5 worm cellular contexts compared by ENCODE assay signal in the genomic region with DNA sequence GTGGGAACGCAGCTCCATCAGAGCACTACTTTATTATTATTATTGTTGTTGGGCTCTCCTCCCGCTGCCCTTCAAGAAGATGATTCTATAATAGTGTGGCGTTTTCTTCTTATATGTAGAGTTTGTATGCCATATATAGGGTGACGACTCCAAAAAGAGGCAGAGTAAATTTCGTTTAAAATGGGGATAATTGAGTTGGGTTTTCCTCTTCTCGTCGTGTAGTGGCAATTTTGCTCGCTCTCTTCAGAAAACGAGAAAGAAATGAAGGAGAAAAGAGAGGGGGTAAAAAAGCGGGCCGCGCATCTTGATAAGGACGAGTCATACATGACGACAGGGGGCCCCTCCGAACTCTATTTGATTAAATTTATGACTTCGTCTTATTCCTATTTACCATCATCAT.
TF ChIP-seq lines count a peak whose summit lies in the region.

No protein-coding gene starts in this region.

TF ChIP-seq in whole organism, L1 larva, 84 proteins besides CTCF, POLR2A, EP300 and RAD21 (continues in another document):
- TF ChIP-seq C34B4.2 (tag; optimal IDR thresholded peaks at IDR 0.05; lab: Kevin White, UChicago) = no peak
- no peak for TF ChIP-seq unc-62 (GFP tag; optimal IDR thresholded peaks at IDR 0.05; lab: Kevin White, UChicago)
- no peak for TF ChIP-seq skn-1 (tag; optimal IDR thresholded peaks at IDR 0.05; lab: Kevin White, UChicago)
- peak; percentile 60 for TF ChIP-seq lin-14 (GFP tag; optimal IDR thresholded peaks at IDR 0.05; lab: Kevin White, UChicago)
- TF ChIP-seq nhr-237 (tag; optimal IDR thresholded peaks at IDR 0.05; lab: Kevin White, UChicago) = no peak
- TF ChIP-seq vab-15 (tag; optimal IDR thresholded peaks at IDR 0.05; lab: Kevin White, UChicago) = no peak
- TF ChIP-seq ceh-82 (tag; optimal IDR thresholded peaks at IDR 0.05; lab: Kevin White, UChicago) = peak in 1 of 3 experiments; percentile 16
- TF ChIP-seq lin-15B (tag; optimal IDR thresholded peaks at IDR 0.05; lab: Kevin White, UChicago) = no peak
- TF ChIP-seq xbp-1 (tag; optimal IDR thresholded peaks at IDR 0.05; lab: Kevin White, UChicago) = no peak
- no peak for TF ChIP-seq egl-13 (tag; optimal IDR thresholded peaks at IDR 0.05; lab: Kevin White, UChicago)
- TF ChIP-seq nhr-20 (tag; optimal IDR thresholded peaks at IDR 0.05; lab: Kevin White, UChicago) = no peak
- TF ChIP-seq blmp-1 (tag; optimal IDR thresholded peaks at IDR 0.05; lab: Kevin White, UChicago) = no peak
- no peak for TF ChIP-seq swsn-7 (tag; optimal IDR thresholded peaks at IDR 0.05; lab: Kevin White, UChicago)
- TF ChIP-seq mep-1 (tag; optimal IDR thresholded peaks at IDR 0.05; lab: Kevin White, UChicago) = no peak
- TF ChIP-seq unc-86 (tag; optimal IDR thresholded peaks at IDR 0.05; lab: Kevin White, UChicago) = no peak
- no peak for TF ChIP-seq efl-3 (GFP tag; optimal IDR thresholded peaks at IDR 0.05; lab: Kevin White, UChicago)
- TF ChIP-seq hlh-17 (GFP tag; optimal IDR thresholded peaks at IDR 0.05; lab: Kevin White, UChicago; ENCODE audit: borderline replicate concordance) = no peak
- no peak for TF ChIP-seq rnt-1 (tag; optimal IDR thresholded peaks at IDR 0.05; lab: Kevin White, UChicago)

TF ChIP-seq in whole organism, L3 larva, 47 proteins besides CTCF, POLR2A, EP300 and RAD21:
- TF ChIP-seq zag-1 (tag; optimal IDR thresholded peaks at IDR 0.05; lab: Kevin White, UChicago) (no peak), fkh-10 (GFP tag; optimal IDR thresholded peaks at IDR 0.05; lab: Kevin White, UChicago) (peak; percentile 50)

TF ChIP-seq in whole organism, L4 larva, 104 proteins besides CTCF, POLR2A, EP300 and RAD21:
- TF ChIP-seq tra-1 (GFP tag; IDR thresholded peaks at IDR 0.05; lab: Robert Waterston, UW) (no peak), ceh-20 (GFP tag; IDR thresholded peaks at IDR 0.05; lab: Robert Waterston, UW) (no peak), mxl-3 (GFP tag; optimal IDR thresholded peaks at IDR 0.05; lab: Kevin White, UChicago) (no peak), ctbp-1 (GFP tag; IDR thresholded peaks at IDR 0.05; lab: Robert Waterston, UW) (0 out of 2 replicates have a peak, but pooled peaks have one; percentile 23), dmd-9 (GFP tag; IDR thresholded peaks at IDR 0.05; lab: Robert Waterston, UW) (no peak), T20F7.1 (GFP tag; optimal IDR thresholded peaks at IDR 0.05; lab: Kevin White, UChicago) (no peak), ces-1 (GFP tag; optimal IDR thresholded peaks at IDR 0.05; lab: Kevin White, UChicago) (peak; percentile 72)

TF ChIP-seq in whole organism, late embryonic, 69 proteins besides CTCF, POLR2A, EP300 and RAD21:
- TF ChIP-seq nhr-11 (tag; optimal IDR thresholded peaks at IDR 0.05; lab: Kevin White, UChicago) (no peak), unc-42 (tag; optimal IDR thresholded peaks at IDR 0.05; lab: Kevin White, UChicago) (peak; percentile 96)

TF ChIP-seq in whole organism, mixed stage, embryonic, 35 proteins besides CTCF, POLR2A, EP300 and RAD21:
- no peak for TF ChIP-seq snpc-4 (tag; optimal IDR thresholded peaks at IDR 0.05; lab: Kevin White, UChicago)
- peak; percentile 97 for TF ChIP-seq ces-1 (GFP tag; optimal IDR thresholded peaks at IDR 0.05; lab: Kevin White, UChicago)

Comparison
In these comparisons a context has a peak if more than half of its experiments do, and no peak if none do; other contexts are left out.
1. Of the 29 proteins assayed by ChIP-seq in both whole organism, L4 larva and whole organism, L1 larva: peak only in whole organism, L4 larva: ces-1; only in whole organism, L1 larva: fkh-10; in both: none; in neither: 26; mixed calls (peak in some experiments, not most) for 1.